Worm (Caenorhabditis elegans): Measurements from ENCODE around the gene F09E5.14.

DNA sequence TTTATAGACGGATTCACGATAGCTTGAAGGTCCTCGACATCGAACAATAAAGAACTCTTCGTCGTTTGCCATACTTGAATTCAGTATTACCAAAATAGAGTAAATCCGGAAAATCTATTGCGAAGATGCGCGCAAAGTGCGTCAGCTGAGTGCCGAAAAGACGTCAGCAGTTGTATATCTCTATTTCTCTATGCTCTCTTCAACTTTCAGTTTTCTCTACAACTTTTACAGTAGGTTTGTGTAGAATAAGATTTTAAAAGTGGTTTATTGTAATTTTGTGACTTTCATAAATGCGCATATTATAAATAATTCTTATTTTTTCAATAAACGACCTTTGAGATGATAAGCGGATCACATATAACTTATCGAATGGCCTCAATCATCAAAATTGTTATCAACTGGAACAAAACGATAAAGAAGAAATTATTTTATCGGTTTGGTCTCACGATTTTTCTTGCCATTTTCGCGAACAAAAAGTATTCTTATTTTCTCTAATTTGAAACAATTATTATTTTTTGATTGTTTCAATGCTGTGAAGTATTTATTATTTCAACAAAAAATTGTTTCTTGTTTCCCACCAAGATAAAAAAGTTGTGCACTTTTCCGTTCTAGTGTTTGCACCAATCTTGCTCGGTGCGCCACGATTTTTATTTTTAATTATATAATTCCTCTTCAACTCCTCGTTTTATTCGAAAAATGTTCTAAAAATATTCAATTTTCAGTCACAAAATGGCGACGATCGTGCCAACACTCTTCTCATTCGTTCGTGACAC is 28.8 kb upstream of the F09E5.14 start, which contains the start of the genes agt-2 and F09E5.3:
- TF ChIP-seq mxl-3 (GFP tag; optimal IDR thresholded peaks at IDR 0.05) (peak; percentile 62), lir-3 (tag; optimal IDR thresholded peaks at IDR 0.05) (no peak), lsy-2 (tag; optimal IDR thresholded peaks at IDR 0.05) (peak; percentile 68 to 96), lin-15B (tag; optimal IDR thresholded peaks at IDR 0.05) (no peak), skn-1 (tag; optimal IDR thresholded peaks at IDR 0.05) (no peak), ceh-20 (GFP tag; IDR thresholded peaks at IDR 0.05) (peak; percentile 85), nhr-11 (tag; optimal IDR thresholded peaks at IDR 0.05) (peak; percentile 89), nhr-28 (tag; optimal IDR thresholded peaks at IDR 0.05) (peak; percentile 34), ceh-28 (tag; optimal IDR thresholded peaks at IDR 0.05) (no peak), duxl-1 (tag; optimal IDR thresholded peaks at IDR 0.05; ENCODE audit: poor library complexity) (peak; percentile 58), unc-62 (GFP tag; optimal IDR thresholded peaks at IDR 0.05 in 1 of 2) (peak in 1 of 2 experiments; percentile 88), unc-62 (tag; optimal IDR thresholded peaks at IDR 0.05) (no peak)

All from whole organism, L4 larva.